Fruit fly (Drosophila melanogaster) whole organism, embryonic: ENCODE measurements around the gene CG17855.

Experiments used
- Abd-B ChIP-seq: fragments of 200-800 bp; sonication (Bioruptor generic); optimal IDR thresholded peaks from 2 replicates; lab custom pipeline; 2018; ENCODE audit warnings: missing biosample characterization, mild to moderate bottlenecking, missing genetic modification characterization, moderate library complexity
- Bdp1 ChIP-seq: fragments of 200-800 bp; sonication (Bioruptor generic); optimal IDR thresholded peaks from 3 replicates; lab custom pipeline; 2016; ENCODE audit warnings: missing biosample characterization, missing genetic modification characterization
- CG14667 ChIP-seq: fragments of 200-800 bp; sonication (Bioruptor generic); IDR thresholded peaks from 2 replicates; pipeline ENCODE4 v1.3.6; 2022; ENCODE audit warnings: missing biosample characterization, missing genetic modification characterization
- CG17359 ChIP-seq: fragments of 200-800 bp; sonication (Bioruptor generic); optimal IDR thresholded peaks from 3 replicates; lab custom pipeline; 2018; ENCODE audit warnings: missing biosample characterization, mild to moderate bottlenecking, missing genetic modification characterization, moderate library complexity
- CG8944 ChIP-seq: fragments of 200-800 bp; sonication (Bioruptor generic); optimal IDR thresholded peaks from 3 replicates; lab custom pipeline; 2016; ENCODE audit warnings: missing biosample characterization, missing genetic modification characterization
- E2f2 ChIP-seq: fragments of 200-800 bp; sonication (Bioruptor generic); IDR thresholded peaks from 2 replicates; pipeline ENCODE4 v1.3.6; 2022; ENCODE audit warnings: missing biosample characterization, missing genetic modification characterization
- HLHmδ ChIP-seq: fragments of 200-800 bp; sonication (Bioruptor generic); optimal IDR thresholded peaks from 2 replicates; lab custom pipeline; 2018; ENCODE audit warnings: missing biosample characterization, mild to moderate bottlenecking, missing genetic modification characterization, moderate library complexity
- ara ChIP-seq: fragments of 200-800 bp; sonication (Bioruptor generic); IDR thresholded peaks from 2 replicates; pipeline ENCODE4 v1.3.6; 2022; ENCODE audit warnings: missing biosample characterization, missing genetic modification characterization
- da ChIP-seq: fragments of 200-800 bp; sonication (Bioruptor generic); optimal IDR thresholded peaks from 2 replicates; lab custom pipeline; 2016; ENCODE audit warnings: missing biosample characterization, missing genetic modification characterization

- TF ChIP-seq ara (no peak), HLHmδ (GFP tag; lab: Kevin White, UChicago) (no peak), CG17359 (tag; lab: Kevin White, UChicago) (peak; percentile 0), CG8944 (GFP tag; lab: Kevin White, UChicago) (no peak), da (no peak), Bdp1 (GFP tag; lab: Kevin White, UChicago) (no peak), E2f2 (GFP tag; lab: Robert Waterston, UW) (peak; percentile 63), Abd-B (GFP tag; lab: Kevin White, UChicago) (no peak), CG14667 (GFP tag; lab: Robert Waterston, UW) (no peak)
Observed at dm6 chr2L:9539988-9540573, at the start of gene CG17855.
